Fruit fly (Drosophila melanogaster) whole organism, embryonic: ENCODE results near the gene SecS.

Experiments used
- Atf6 ChIP-seq: fragments of 200-800 bp; sonication (Bioruptor generic); IDR thresholded peaks from 2 replicates; pipeline ENCODE4 v1.3.6; 2022; ENCODE audit warnings: missing biosample characterization, missing genetic modification characterization
- B-H2 ChIP-seq: fragments of 200-800 bp; sonication (Bioruptor generic); optimal IDR thresholded peaks from 2 replicates; lab custom pipeline; 2018; ENCODE audit warnings: missing biosample characterization, mild to moderate bottlenecking, missing genetic modification characterization
- CG11085 ChIP-seq: fragments of 200-800 bp; sonication (Bioruptor generic); IDR thresholded peaks from 2 replicates; pipeline ENCODE4 v1.3.6; 2022; ENCODE audit warnings: missing biosample characterization, missing genetic modification characterization
- CG12104 ChIP-seq: fragments of 200-800 bp; sonication (Bioruptor generic); optimal IDR thresholded peaks from 3 replicates; lab custom pipeline; 2016; ENCODE audit warnings: missing biosample characterization, missing genetic modification characterization
- CG12299 ChIP-seq: fragments of 200-800 bp; sonication (Bioruptor generic); optimal IDR thresholded peaks from 2 replicates; lab custom pipeline; 2018; ENCODE audit warnings: missing biosample characterization, mild to moderate bottlenecking, missing genetic modification characterization
- CG12391 ChIP-seq: fragments of 200-800 bp; sonication (Bioruptor generic); optimal IDR thresholded peaks from 3 replicates; lab custom pipeline; 2018; ENCODE audit warnings: missing biosample characterization, mild to moderate bottlenecking, missing genetic modification characterization, moderate library complexity
- CG13123 ChIP-seq: fragments of 200-800 bp; sonication (Bioruptor generic); optimal IDR thresholded peaks from 2 replicates; lab custom pipeline; 2016; ENCODE audit warnings: missing biosample characterization, missing genetic modification characterization
- CG15073 ChIP-seq: fragments of 200-800 bp; sonication (Bioruptor generic); optimal IDR thresholded peaks from 2 replicates; lab custom pipeline; 2016; ENCODE audit warnings: missing biosample characterization, missing genetic modification characterization
- CG15601 ChIP-seq: fragments of 200-800 bp; sonication (Bioruptor generic); optimal IDR thresholded peaks from 3 replicates; lab custom pipeline; 2019; ENCODE audit warnings: missing biosample characterization, mild to moderate bottlenecking, missing genetic modification characterization, moderate library complexity
- CG17568 ChIP-seq: fragments of 200-800 bp; sonication (Bioruptor generic); optimal IDR thresholded peaks from 2 replicates; lab custom pipeline; 2018; ENCODE audit warnings: missing biosample characterization, mild to moderate bottlenecking, missing genetic modification characterization, moderate library complexity
- CG1792 ChIP-seq: fragments of 200-800 bp; sonication (Bioruptor generic); optimal IDR thresholded peaks from 2 replicates; lab custom pipeline; 2016; ENCODE audit warnings: missing biosample characterization, missing genetic modification characterization
- CG31441 ChIP-seq: fragments of 200-800 bp; sonication (Bioruptor generic); IDR thresholded peaks from 2 replicates; pipeline ENCODE4 v1.3.6; 2022; ENCODE audit warnings: missing biosample characterization, missing genetic modification characterization
- CG3163 ChIP-seq: fragments of 200-800 bp; sonication (Bioruptor generic); optimal IDR thresholded peaks from 3 replicates; lab custom pipeline; 2016; ENCODE audit warnings: missing biosample characterization, missing genetic modification characterization
- CG34422 ChIP-seq: fragments of 200-800 bp; sonication (Bioruptor generic); IDR thresholded peaks from 3 replicates; pipeline ENCODE4 v1.3.6; 2022; ENCODE audit warnings: missing biosample characterization, missing genetic modification characterization
- CG4404 ChIP-seq: fragments of 200-800 bp; sonication (Bioruptor generic); IDR thresholded peaks from 2 replicates; pipeline ENCODE4 v1.3.6; 2022; ENCODE audit warnings: missing biosample characterization, missing genetic modification characterization
- CG8281 ChIP-seq: fragments of 200-800 bp; sonication (Bioruptor generic); optimal IDR thresholded peaks from 2 replicates; lab custom pipeline; 2018; ENCODE audit warnings: missing biosample characterization, mild to moderate bottlenecking, missing genetic modification characterization, moderate library complexity
- CG9932 ChIP-seq: fragments of 200-800 bp; sonication (Bioruptor generic); IDR thresholded peaks from 2 replicates; pipeline ENCODE4 v1.3.6; 2022; ENCODE audit warnings: missing biosample characterization, missing genetic modification characterization
- CoRest ChIP-seq: fragments of 200-800 bp; sonication (Bioruptor generic); optimal IDR thresholded peaks from 3 replicates; lab custom pipeline; 2018; ENCODE audit warnings: missing biosample characterization, mild to moderate bottlenecking, missing genetic modification characterization, moderate library complexity
- E2f1 ChIP-seq: fragments of 200-800 bp; sonication (Bioruptor generic); IDR thresholded peaks from 2 replicates; pipeline ENCODE4 v1.3.6; 2022; ENCODE audit warnings: missing biosample characterization, missing genetic modification characterization
- E2f2 ChIP-seq: fragments of 200-800 bp; sonication (Bioruptor generic); IDR thresholded peaks from 2 replicates; pipeline ENCODE4 v1.3.6; 2022; ENCODE audit warnings: missing biosample characterization, missing genetic modification characterization
- Ets97D ChIP-seq: fragments of 200-800 bp; sonication (Bioruptor generic); optimal IDR thresholded peaks from 3 replicates; lab custom pipeline; 2016; ENCODE audit warnings: missing biosample characterization, missing genetic modification characterization
- Fer1 ChIP-seq: fragments of 200-800 bp; sonication (Bioruptor generic); optimal IDR thresholded peaks from 2 replicates; lab custom pipeline; 2017; ENCODE audit warnings: missing biosample characterization, mild to moderate bottlenecking, missing genetic modification characterization
- H2.0 ChIP-seq: fragments of 200-800 bp; sonication (Bioruptor generic); IDR thresholded peaks from 2 replicates; pipeline ENCODE4 v1.3.6; 2022; ENCODE audit warnings: missing biosample characterization, missing genetic modification characterization
- Kr ChIP-seq: fragments of 200-800 bp; sonication (Bioruptor generic); optimal IDR thresholded peaks from 2 replicates; lab custom pipeline; 2017; ENCODE audit warnings: missing biosample characterization, mild to moderate bottlenecking, missing genetic modification characterization
- Lim3 ChIP-seq: fragments of 200-800 bp; sonication (Bioruptor generic); IDR thresholded peaks from 2 replicates; pipeline ENCODE4 v1.3.6; 2022; ENCODE audit warnings: missing biosample characterization, missing genetic modification characterization
- Mrtf ChIP-seq: fragments of 200-800 bp; sonication (Bioruptor generic); IDR thresholded peaks from 3 replicates; pipeline ENCODE4 v1.3.6; 2022; ENCODE audit warnings: missing biosample characterization, missing genetic modification characterization
- Spps ChIP-seq: fragments of 200-800 bp; sonication (Bioruptor generic); optimal IDR thresholded peaks from 2 replicates; lab custom pipeline; 2018; ENCODE audit warnings: missing biosample characterization, mild to moderate bottlenecking, missing genetic modification characterization
- Xrp1 ChIP-seq: fragments of 200-800 bp; sonication (Bioruptor generic); IDR thresholded peaks from 2 replicates; pipeline ENCODE4 v1.3.6; 2022; ENCODE audit warnings: missing biosample characterization, missing genetic modification characterization
- ab ChIP-seq: fragments of 200-800 bp; sonication (Bioruptor generic); optimal IDR thresholded peaks from 2 replicates; lab custom pipeline; 2016; ENCODE audit warnings: missing biosample characterization, missing genetic modification characterization
- ap ChIP-seq: fragments of 200-800 bp; sonication (Bioruptor generic); IDR thresholded peaks from 2 replicates; pipeline ENCODE4 v1.3.6; 2022; ENCODE audit warnings: missing biosample characterization, missing genetic modification characterization
- bsh ChIP-seq, 2 experiments: fragments of 200-800 bp; sonication (Bioruptor generic); optimal IDR thresholded peaks; 2 replicates each; lab custom pipeline; 2017 to 2018; ENCODE audit warnings: mild to moderate bottlenecking in 2 of 2, missing biosample characterization in 2 of 2, missing genetic modification characterization in 2 of 2, moderate library complexity in 1 of 2
- cas ChIP-seq: fragments of 200-800 bp; sonication (Bioruptor generic); IDR thresholded peaks from 2 replicates; pipeline ENCODE4 v1.3.6; 2022; ENCODE audit warnings: missing biosample characterization, missing genetic modification characterization
- cg ChIP-seq: fragments of 200-800 bp; sonication (Bioruptor generic); optimal IDR thresholded peaks from 3 replicates; lab custom pipeline; 2019; ENCODE audit warnings: missing biosample characterization, mild to moderate bottlenecking, missing genetic modification characterization, moderate library complexity
- dmrt11E ChIP-seq: fragments of 200-800 bp; sonication (Bioruptor generic); optimal IDR thresholded peaks from 3 replicates; lab custom pipeline; 2018; ENCODE audit warnings: missing biosample characterization, mild to moderate bottlenecking, missing genetic modification characterization, moderate library complexity
- gt ChIP-seq: fragments of 200-800 bp; sonication (Bioruptor generic); IDR thresholded peaks from 2 replicates; pipeline ENCODE4 v1.3.6; 2022; ENCODE audit warnings: missing biosample characterization, missing genetic modification characterization
- luna ChIP-seq: fragments of 200-800 bp; sonication (Bioruptor generic); optimal IDR thresholded peaks from 2 replicates; lab custom pipeline; 2016; ENCODE audit warnings: missing biosample characterization, missing genetic modification characterization
- maf-S ChIP-seq: fragments of 200-800 bp; sonication (Bioruptor generic); optimal IDR thresholded peaks from 2 replicates; lab custom pipeline; 2016; ENCODE audit warnings: missing biosample characterization, missing genetic modification characterization
- mld ChIP-seq: fragments of 200-800 bp; sonication (Bioruptor generic); IDR thresholded peaks from 3 replicates; pipeline ENCODE4 v1.3.6; 2022; ENCODE audit warnings: missing biosample characterization, missing genetic modification characterization; ENCODE audit not compliant: partially characterized antibody
- nerfin-1 ChIP-seq: fragments of 200-800 bp; sonication (Bioruptor generic); optimal IDR thresholded peaks from 3 replicates; lab custom pipeline; 2019; ENCODE audit warnings: missing biosample characterization, mild to moderate bottlenecking, missing genetic modification characterization, moderate library complexity
- odd ChIP-seq: fragments of 200-800 bp; sonication (Bioruptor generic); optimal IDR thresholded peaks from 2 replicates; lab custom pipeline; 2017; ENCODE audit warnings: missing biosample characterization, mild to moderate bottlenecking, missing genetic modification characterization
- otp ChIP-seq: fragments of 200-800 bp; sonication (Bioruptor generic); IDR thresholded peaks from 3 replicates; pipeline ENCODE4, ENCODE4 v1.3.6; 2022; ENCODE audit warnings: missing biosample characterization, missing genetic modification characterization
- phol ChIP-seq: fragments of 200-800 bp; sonication (Bioruptor generic); optimal IDR thresholded peaks from 3 replicates; lab custom pipeline; 2018; ENCODE audit warnings: missing biosample characterization, mild to moderate bottlenecking, missing genetic modification characterization, moderate library complexity
- run ChIP-seq: fragments of 200-800 bp; sonication (Bioruptor generic); optimal IDR thresholded peaks from 3 replicates; lab custom pipeline; 2018; ENCODE audit warnings: missing biosample characterization, mild to moderate bottlenecking, missing genetic modification characterization
- seq ChIP-seq: fragments of 200-800 bp; sonication (Bioruptor generic); IDR thresholded peaks from 2 replicates; pipeline ENCODE4 v1.3.6; 2022; ENCODE audit warnings: missing biosample characterization, missing genetic modification characterization
- sisA ChIP-seq: fragments of 200-800 bp; sonication (Bioruptor generic); IDR thresholded peaks from 2 replicates; pipeline ENCODE4 v1.3.6; 2022; ENCODE audit warnings: missing biosample characterization, missing genetic modification characterization
- sob ChIP-seq: fragments of 200-800 bp; sonication (Bioruptor generic); IDR thresholded peaks from 2 replicates; pipeline ENCODE4 v1.3.6; 2022; ENCODE audit warnings: missing biosample characterization, missing genetic modification characterization
- tio ChIP-seq: fragments of 200-800 bp; sonication (Bioruptor generic); optimal IDR thresholded peaks from 2 replicates; lab custom pipeline; 2017; ENCODE audit warnings: missing biosample characterization, missing genetic modification characterization, inconsistent platforms
- usp ChIP-seq: fragments of >200 bp; optimal IDR thresholded peaks from 2 replicates; lab custom pipeline; 2017; ENCODE audit warnings: missing biosample characterization, missing genetic modification characterization
- zen2 ChIP-seq: fragments of 200-800 bp; sonication (Bioruptor generic); IDR thresholded peaks from 3 replicates; pipeline ENCODE4 v1.3.6; 2022; ENCODE audit warnings: missing biosample characterization, missing genetic modification characterization; ENCODE audit not compliant: partially characterized antibody

SecS gene

dm6 chr3R:5565623-5566022 lies 35.6 kb upstream of the SecS start (continued):
- TF ChIP-seq odd (GFP tag; lab: Kevin White, UChicago) = peak; percentile 57
- TF ChIP-seq, all 482 proteins: peak for 361

DNA sequence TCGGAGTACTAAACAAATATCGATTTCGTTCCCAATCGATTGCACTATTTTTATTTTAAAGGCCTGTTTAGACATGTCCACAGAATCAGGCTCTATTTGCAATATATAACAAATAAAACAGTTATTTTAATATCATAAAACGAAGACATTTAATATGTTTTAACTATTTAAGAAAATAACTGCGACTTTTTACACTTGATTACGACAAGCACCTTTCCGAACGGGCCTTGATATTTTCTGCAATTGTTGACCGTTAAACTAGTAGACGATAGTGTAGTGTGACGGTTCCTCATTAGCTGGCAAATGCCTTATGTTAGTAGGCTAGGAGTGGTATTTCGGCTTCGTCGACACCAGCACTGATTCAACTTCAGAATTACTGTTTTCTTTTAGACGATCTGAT lies 32.6 kb upstream of the SecS start, which contains the start of the genes CG2931 and Rheb:
TSS of gene CG2931 (minus strand) at position 26 of the 400 bp plus-strand sequence.
TSS of gene Rheb (plus strand) at position 332 of the 400 bp plus-strand sequence.
- TF ChIP-seq gt (GFP tag; lab: Robert Waterston, UW) = no peak
- no peak for TF ChIP-seq Mrtf
- no peak for TF ChIP-seq usp (GFP tag; lab: Kevin White, UChicago)
- no peak; the same call in 2 of the 3 replicates for TF ChIP-seq zen2 (GFP tag; lab: Robert Waterston, UW)
- TF ChIP-seq seq (GFP tag; lab: Robert Waterston, UW) = 0 out of 2 replicates have a peak, but pooled peaks have one; percentile 47
- TF ChIP-seq CG1792 = no peak
- TF ChIP-seq mld (GFP tag; lab: Robert Waterston, UW) = no peak
- TF ChIP-seq bsh (GFP tag; optimal IDR thresholded peaks at IDR 0.05; lab: Kevin White, UChicago) = peak in 1 of 2 experiments; percentile 70
- TF ChIP-seq CG4404 (GFP tag; lab: Robert Waterston, UW) = no peak
- peak; percentile 55; the same call in 1 of the 2 replicates for TF ChIP-seq E2f1 (GFP tag; lab: Robert Waterston, UW)
- TF ChIP-seq ap (GFP tag; lab: Robert Waterston, UW) = peak; percentile 42; the same call in 1 of the 2 replicates
- TF ChIP-seq nerfin-1 (tag; lab: Kevin White, UChicago) = peak; percentile 27
- TF ChIP-seq B-H2 (GFP tag; lab: Kevin White, UChicago) = peak; percentile 72
- TF ChIP-seq CG15601 (tag; lab: Kevin White, UChicago) = peak; percentile 71
- TF ChIP-seq cas (GFP tag; lab: Robert Waterston, UW) = peak; percentile 48; the same call in 1 of the 2 replicates
- no peak for TF ChIP-seq CG17568
- TF ChIP-seq maf-S = peak; percentile 53
- peak; percentile 61 for TF ChIP-seq CG31441 (GFP tag; lab: Robert Waterston, UW)
- no peak for TF ChIP-seq ab
- no peak for TF ChIP-seq otp (GFP tag; lab: Robert Waterston, UW)
- TF ChIP-seq dmrt11E (tag; lab: Kevin White, UChicago) = peak; percentile 64
- peak; percentile 48 for TF ChIP-seq CG13123 (GFP tag; lab: Kevin White, UChicago)
- TF ChIP-seq Spps (tag; lab: Kevin White, UChicago) = peak; percentile 23
- peak; percentile 81 for TF ChIP-seq CG12391 (tag; lab: Kevin White, UChicago)
- TF ChIP-seq CG8281 (tag; lab: Kevin White, UChicago) = no peak
- TF ChIP-seq CG9932 (GFP tag; lab: Robert Waterston, UW) = peak; percentile 83
- TF ChIP-seq CG12299 (tag; lab: Kevin White, UChicago) = peak; percentile 41
- peak; percentile 51; the same call in 1 of the 2 replicates for TF ChIP-seq E2f2 (GFP tag; lab: Robert Waterston, UW)
- TF ChIP-seq Fer1 (GFP tag; lab: Kevin White, UChicago) = no peak
- TF ChIP-seq Xrp1 (GFP tag; lab: Robert Waterston, UW) = peak; percentile 81
- peak; percentile 77 for TF ChIP-seq CoRest (tag; lab: Kevin White, UChicago)
- TF ChIP-seq CG3163 (GFP tag; lab: Kevin White, UChicago) = no peak
- TF ChIP-seq CG12104 (GFP tag; lab: Kevin White, UChicago) = no peak
- peak; percentile 69 for TF ChIP-seq sisA (GFP tag; lab: Robert Waterston, UW)
- TF ChIP-seq tio (GFP tag; lab: Kevin White, UChicago) = no peak
- TF ChIP-seq Ets97D (GFP tag; lab: Kevin White, UChicago) = peak; percentile 76
- TF ChIP-seq Atf6 = peak; percentile 67
- TF ChIP-seq phol = peak; percentile 82
- peak; percentile 70 for TF ChIP-seq sob
- TF ChIP-seq CG34422 (GFP tag; lab: Robert Waterston, UW) = peak; percentile 35; the same call in 1 of the 3 replicates
- TF ChIP-seq Kr (GFP tag; lab: Kevin White, UChicago) = no peak
- TF ChIP-seq run (tag; lab: Kevin White, UChicago) = no peak
- TF ChIP-seq CG15073 (GFP tag; lab: Kevin White, UChicago) = no peak
- TF ChIP-seq luna = no peak
- TF ChIP-seq H2.0 (GFP tag; lab: Robert Waterston, UW) = peak; percentile 49; the same call in 1 of the 2 replicates
- peak; percentile 63; the same call in 1 of the 2 replicates for TF ChIP-seq CG11085 (GFP tag; lab: Robert Waterston, UW)
- TF ChIP-seq cg (GFP tag; lab: Kevin White, UChicago) = peak; percentile 2
- TF ChIP-seq Lim3 (GFP tag; lab: Robert Waterston, UW) = no peak
